Fruit fly (Drosophila melanogaster) whole organism, embryonic: ENCODE data around the gene Uev1A.

ENCODE experiments used
- Antp ChIP-seq: fragments of 200-800 bp; sonication (Bioruptor generic); optimal IDR thresholded peaks from 3 replicates; lab custom pipeline; 2016; ENCODE audit warnings: missing biosample characterization, missing genetic modification characterization
- Bgb ChIP-seq: fragments of 200-800 bp; sonication (Bioruptor generic); IDR thresholded peaks from 2 replicates; pipeline ENCODE4 v1.3.6; 2022; ENCODE audit warnings: missing biosample characterization, missing genetic modification characterization; ENCODE audit not compliant: partially characterized antibody
- CG10209 ChIP-seq: fragments of 200-800 bp; sonication (Bioruptor generic); optimal IDR thresholded peaks from 3 replicates; lab custom pipeline; 2017; ENCODE audit warnings: missing biosample characterization, mild to moderate bottlenecking, missing genetic modification characterization, missing genetic modification reagents
- CG10267 ChIP-seq: fragments of 200-800 bp; sonication (Bioruptor generic); optimal IDR thresholded peaks from 2 replicates; lab custom pipeline; 2018; ENCODE audit warnings: missing biosample characterization, mild to moderate bottlenecking, missing genetic modification characterization, moderate library complexity
- CG13424 ChIP-seq: fragments of 200-800 bp; sonication (Bioruptor generic); optimal IDR thresholded peaks from 2 replicates; lab custom pipeline; 2019; ENCODE audit warnings: missing biosample characterization, mild to moderate bottlenecking, missing genetic modification characterization, moderate library complexity
- CG15073 ChIP-seq: fragments of 200-800 bp; sonication (Bioruptor generic); optimal IDR thresholded peaks from 2 replicates; lab custom pipeline; 2016; ENCODE audit warnings: missing biosample characterization, missing genetic modification characterization
- CG15601 ChIP-seq: fragments of 200-800 bp; sonication (Bioruptor generic); optimal IDR thresholded peaks from 3 replicates; lab custom pipeline; 2019; ENCODE audit warnings: missing biosample characterization, mild to moderate bottlenecking, missing genetic modification characterization, moderate library complexity
- CG1602 ChIP-seq: fragments of 200-800 bp; sonication (Bioruptor generic); optimal IDR thresholded peaks from 3 replicates; lab custom pipeline; 2016; ENCODE audit warnings: missing biosample characterization, missing genetic modification characterization
- CG17385 ChIP-seq: fragments of 200-800 bp; sonication (Bioruptor generic); optimal IDR thresholded peaks from 3 replicates; lab custom pipeline; 2018; ENCODE audit warnings: missing biosample characterization, mild to moderate bottlenecking, missing genetic modification characterization
- CG2199 ChIP-seq: fragments of 200-800 bp; sonication (Bioruptor generic); IDR thresholded peaks from 3 replicates; pipeline ENCODE4 v1.3.6; 2022; ENCODE audit warnings: missing biosample characterization, missing genetic modification characterization
- CG31388 ChIP-seq: fragments of 200-800 bp; sonication (Bioruptor generic); optimal IDR thresholded peaks from 2 replicates; lab custom pipeline; 2016; ENCODE audit warnings: missing biosample characterization, missing genetic modification characterization
- CG31441 ChIP-seq: fragments of 200-800 bp; sonication (Bioruptor generic); IDR thresholded peaks from 2 replicates; pipeline ENCODE4 v1.3.6; 2022; ENCODE audit warnings: missing biosample characterization, missing genetic modification characterization
- CG3407 ChIP-seq: fragments of 200-800 bp; sonication (Bioruptor generic); optimal IDR thresholded peaks from 2 replicates; lab custom pipeline; 2018; ENCODE audit warnings: missing biosample characterization, mild to moderate bottlenecking, missing genetic modification characterization
- CG3726 ChIP-seq: fragments of 200-800 bp; sonication (Bioruptor generic); IDR thresholded peaks from 3 replicates; pipeline ENCODE4, ENCODE4 v1.3.6; 2022; ENCODE audit warnings: missing biosample characterization, missing genetic modification characterization
- CG3838 ChIP-seq: fragments of 200-800 bp; sonication (Bioruptor generic); optimal IDR thresholded peaks from 3 replicates; lab custom pipeline; 2016; ENCODE audit warnings: missing biosample characterization, missing genetic modification characterization
- CG4282 ChIP-seq: fragments of 200-800 bp; sonication (Bioruptor generic); optimal IDR thresholded peaks from 2 replicates; lab custom pipeline; 2016; ENCODE audit warnings: missing biosample characterization, missing genetic modification characterization
- CG5180 ChIP-seq: fragments of 200-800 bp; sonication (Bioruptor generic); optimal IDR thresholded peaks from 3 replicates; lab custom pipeline; 2017; ENCODE audit warnings: missing biosample characterization, missing genetic modification characterization, mild to moderate bottlenecking, moderate library complexity, missing genetic modification reagents
- CG7786 ChIP-seq: fragments of 200-800 bp; sonication (Bioruptor generic); optimal IDR thresholded peaks from 2 replicates; lab custom pipeline; 2016; ENCODE audit warnings: missing biosample characterization, missing genetic modification characterization
- CG8944 ChIP-seq: fragments of 200-800 bp; sonication (Bioruptor generic); optimal IDR thresholded peaks from 3 replicates; lab custom pipeline; 2016; ENCODE audit warnings: missing biosample characterization, missing genetic modification characterization
- CG9727 ChIP-seq: fragments of 200-800 bp; sonication (Bioruptor generic); optimal IDR thresholded peaks from 3 replicates; lab custom pipeline; 2017; ENCODE audit warnings: missing biosample characterization, mild to moderate bottlenecking, missing genetic modification characterization
- CTCF ChIP-seq: fragments of 200-800 bp; sonication (Bioruptor generic); optimal IDR thresholded peaks from 2 replicates; lab custom pipeline; 2017; ENCODE audit warnings: missing biosample characterization, mild to moderate bottlenecking, missing genetic modification characterization, moderate library complexity
- Chrac-16 ChIP-seq: fragments of 200-800 bp; sonication (Bioruptor generic); optimal IDR thresholded peaks from 3 replicates; lab custom pipeline; 2016; ENCODE audit warnings: missing biosample characterization, missing genetic modification characterization
- D ChIP-seq, 2 experiments: fragments of 200-800 bp in 1 of 2; fragments of >200 bp in 1 of 2; sonication (Bioruptor generic) in 1 of 2; optimal IDR thresholded peaks; 2 replicates in 1 of 2; 3 replicates in 1 of 2; lab custom pipeline; 2017; ENCODE audit warnings: mild to moderate bottlenecking in 1 of 2, missing biosample characterization in 1 of 2, missing genetic modification characterization in 1 of 2, missing genetic modification reagents in 1 of 2
- Dp ChIP-seq: fragments of 200-800 bp; sonication (Bioruptor generic); optimal IDR thresholded peaks from 2 replicates; lab custom pipeline; 2018; ENCODE audit warnings: missing biosample characterization, mild to moderate bottlenecking, missing genetic modification characterization, moderate library complexity
- ERR ChIP-seq: fragments of 200-800 bp; sonication (Bioruptor generic); optimal IDR thresholded peaks from 2 replicates; lab custom pipeline; 2016; ENCODE audit warnings: missing biosample characterization, missing genetic modification characterization
- Fer3 ChIP-seq: fragments of 200-800 bp; sonication (Bioruptor generic); optimal IDR thresholded peaks from 2 replicates; lab custom pipeline; 2018; ENCODE audit warnings: missing biosample characterization, mild to moderate bottlenecking, missing genetic modification characterization, moderate library complexity
- GATAe ChIP-seq: fragments of 200-800 bp; sonication (Bioruptor generic); conservative IDR thresholded peaks from 2 replicates; pipeline ENCODE4 v1.3.6; 2022; ENCODE audit warnings: missing biosample characterization, missing genetic modification characterization
- HLH4C ChIP-seq: fragments of 200-800 bp; sonication (Bioruptor generic); IDR thresholded peaks from 3 replicates; pipeline ENCODE4 v1.3.6; 2022; ENCODE audit warnings: missing biosample characterization, missing genetic modification characterization; ENCODE audit not compliant: partially characterized antibody
- HmgD ChIP-seq: fragments of 200-800 bp; sonication (Bioruptor generic); optimal IDR thresholded peaks from 3 replicates; lab custom pipeline; 2016; ENCODE audit warnings: missing biosample characterization, missing genetic modification characterization
- Hr78 ChIP-seq, 2 experiments: fragments of 200-800 bp in 1 of 2; fragments of >200 bp in 1 of 2; sonication (Bioruptor generic) in 1 of 2; optimal IDR thresholded peaks; 2 replicates each; lab custom pipeline; 2017 to 2019; ENCODE audit warnings: missing biosample characterization in 2 of 2, missing genetic modification characterization in 2 of 2, mild to moderate bottlenecking in 1 of 2, moderate library complexity in 1 of 2
- Mad ChIP-seq: fragments of 200-800 bp; sonication (Bioruptor generic); optimal IDR thresholded peaks from 2 replicates; lab custom pipeline; 2016; ENCODE audit warnings: missing biosample characterization, missing genetic modification characterization
- Mes4 ChIP-seq: fragments of 200-800 bp; sonication (Bioruptor generic); optimal IDR thresholded peaks from 2 replicates; lab custom pipeline; 2016; ENCODE audit warnings: missing biosample characterization, missing genetic modification characterization
- Ptx1 ChIP-seq: fragments of 200-800 bp; sonication (Bioruptor generic); IDR thresholded peaks from 2 replicates; pipeline ENCODE4 v1.3.6; 2022; ENCODE audit warnings: missing biosample characterization, missing genetic modification characterization
- Sry-β ChIP-seq: fragments of 200-800 bp; sonication (Bioruptor generic); optimal IDR thresholded peaks from 2 replicates; lab custom pipeline; 2018; ENCODE audit warnings: missing biosample characterization, mild to moderate bottlenecking, missing genetic modification characterization, moderate library complexity
- az2 ChIP-seq: fragments of 200-800 bp; sonication (Bioruptor generic); optimal IDR thresholded peaks from 3 replicates; lab custom pipeline; 2016; ENCODE audit warnings: missing biosample characterization, missing genetic modification characterization
- bigmax ChIP-seq: fragments of 200-800 bp; sonication (Bioruptor generic); optimal IDR thresholded peaks from 2 replicates; lab custom pipeline; 2018; ENCODE audit warnings: missing biosample characterization, mild to moderate bottlenecking, missing genetic modification characterization
- bowl ChIP-seq: fragments of 200-800 bp; sonication (Bioruptor generic); IDR thresholded peaks from 2 replicates; pipeline ENCODE4 v1.3.6; 2022; ENCODE audit warnings: missing biosample characterization, missing genetic modification characterization
- chn ChIP-seq: fragments of 200-800 bp; sonication (Bioruptor generic); optimal IDR thresholded peaks from 2 replicates; lab custom pipeline; 2016; ENCODE audit warnings: missing biosample characterization, missing genetic modification characterization
- croc ChIP-seq: fragments of 200-800 bp; sonication (Bioruptor generic); conservative IDR thresholded peaks from 3 replicates; pipeline ENCODE4 v1.3.6; 2022; ENCODE audit warnings: missing biosample characterization, missing genetic modification characterization
- dmrt99B ChIP-seq: fragments of 200-800 bp; sonication (Bioruptor generic); optimal IDR thresholded peaks from 2 replicates; lab custom pipeline; 2018; ENCODE audit warnings: missing biosample characterization, mild to moderate bottlenecking, missing genetic modification characterization, moderate library complexity
- esg ChIP-seq: fragments of 200-800 bp; sonication (Bioruptor generic); conservative IDR thresholded peaks from 2 replicates; pipeline ENCODE4 v1.3.6; 2022; ENCODE audit warnings: missing biosample characterization, missing genetic modification characterization
- eve ChIP-seq, 2 experiments: fragments of >200 bp; optimal IDR thresholded peaks; 2 replicates each; lab custom pipeline; 2017; ENCODE audit warnings: missing biosample characterization in 2 of 2, missing genetic modification characterization in 2 of 2
- ewg ChIP-seq: fragments of 200-800 bp; sonication (Bioruptor generic); optimal IDR thresholded peaks from 3 replicates; lab custom pipeline; 2017; ENCODE audit warnings: mild to moderate bottlenecking, missing biosample characterization, missing genetic modification reagents, missing genetic modification characterization
- eyg ChIP-seq: fragments of 200-800 bp; sonication (Bioruptor generic); optimal IDR thresholded peaks from 3 replicates; lab custom pipeline; 2016; ENCODE audit warnings: missing biosample characterization, missing genetic modification characterization
- ken ChIP-seq: fragments of 200-800 bp; sonication (Bioruptor generic); IDR thresholded peaks from 3 replicates; pipeline ENCODE4 v1.3.6; 2022; ENCODE audit warnings: missing biosample characterization, missing genetic modification characterization
- salm ChIP-seq: fragments of 200-800 bp; sonication (Bioruptor generic); optimal IDR thresholded peaks from 2 replicates; lab custom pipeline; 2018; ENCODE audit warnings: missing biosample characterization, mild to moderate bottlenecking, missing genetic modification characterization
- slou ChIP-seq: fragments of 200-800 bp; sonication (Bioruptor generic); optimal IDR thresholded peaks from 3 replicates; lab custom pipeline; 2016; ENCODE audit warnings: missing biosample characterization, missing genetic modification characterization
- wek ChIP-seq: fragments of 200-800 bp; sonication (Bioruptor generic); optimal IDR thresholded peaks from 3 replicates; lab custom pipeline; 2018; ENCODE audit warnings: missing biosample characterization, mild to moderate bottlenecking, missing genetic modification characterization, moderate library complexity
- zf30C ChIP-seq: fragments of 200-800 bp; sonication (Bioruptor generic); optimal IDR thresholded peaks from 3 replicates; lab custom pipeline; 2018; ENCODE audit warnings: missing biosample characterization, mild to moderate bottlenecking, missing genetic modification characterization

The Uev1A gene

DNA sequence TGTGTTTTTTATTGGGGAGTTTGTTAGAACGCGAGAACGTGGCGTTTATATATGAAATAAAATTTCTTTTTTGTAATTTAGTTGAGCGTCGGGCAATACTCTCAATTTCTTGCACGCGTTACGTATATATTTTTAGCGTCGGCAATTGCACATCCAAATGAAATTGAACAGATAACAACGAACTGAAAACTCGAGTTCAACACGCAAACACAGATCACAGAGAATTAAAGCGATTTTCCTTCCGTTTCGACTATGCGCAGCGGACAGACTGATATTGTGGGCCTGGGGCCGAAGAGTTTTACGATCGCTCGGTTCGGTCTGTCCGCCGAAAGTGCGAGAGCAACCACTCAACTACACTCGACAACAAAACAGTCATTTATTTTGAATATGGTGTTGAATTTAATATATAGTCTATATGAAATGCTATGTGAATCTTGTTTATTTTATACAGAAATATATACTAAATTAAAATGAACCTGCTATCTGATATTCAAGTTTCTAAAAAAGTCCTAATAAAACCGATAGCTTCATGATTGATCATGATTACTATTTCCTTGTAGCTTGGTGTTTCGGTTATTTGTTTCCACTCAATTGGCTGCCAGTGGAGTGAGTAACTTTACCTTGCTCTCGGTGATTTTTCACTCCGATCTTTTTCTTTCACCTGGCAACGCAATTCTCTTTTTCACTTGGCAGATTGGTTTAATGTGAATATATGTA lies 10.8 kb downstream of the Uev1A start, which contains the start of gene CG46456 (continued):
- TF ChIP-seq esg (peak; percentile 84), Hr78 (GFP tag; optimal IDR thresholded peaks at IDR 0.05; lab: Kevin White, UChicago) (peak in 1 of 2 experiments; percentile 84), CG3407 (peak; percentile 91), Mad (GFP tag; lab: Kevin White, UChicago) (peak; percentile 71), HLH4C (peak; percentile 51; the same call in 2 of the 3 replicates), Ptx1 (peak; percentile 91), ewg (peak; percentile 80), eyg (GFP tag; lab: Kevin White, UChicago) (peak; percentile 25), Dp (peak; percentile 2), CG10267 (peak; percentile 96), wek (GFP tag; lab: Kevin White, UChicago) (peak; percentile 56), Mes4 (GFP tag; lab: Kevin White, UChicago) (no peak), CG31388 (GFP tag; lab: Kevin White, UChicago) (peak; percentile 4), Sry-β (GFP tag; lab: Kevin White, UChicago) (peak; percentile 47), eve (GFP tag; optimal IDR thresholded peaks at IDR 0.05; lab: Kevin White, UChicago) (no peak), Bgb (GFP tag; lab: Robert Waterston, UW) (peak; percentile 63), salm (tag; lab: Kevin White, UChicago) (peak; percentile 94), CG15073 (GFP tag; lab: Kevin White, UChicago) (no peak), CG10209 (GFP tag; lab: Kevin White, UChicago) (peak; percentile 95), Fer3 (tag; lab: Kevin White, UChicago) (peak; percentile 95), slou (GFP tag; lab: Kevin White, UChicago) (peak; percentile 51), chn (GFP tag; lab: Kevin White, UChicago) (peak; percentile 64), D (optimal IDR thresholded peaks at IDR 0.05; lab: Kevin White, UChicago) (no peak), D (GFP tag; optimal IDR thresholded peaks at IDR 0.05; lab: Kevin White, UChicago) (peak; percentile 90), bigmax (GFP tag; lab: Kevin White, UChicago) (peak; percentile 57), CG3838 (GFP tag; lab: Kevin White, UChicago) (peak; percentile 45), Chrac-16 (GFP tag; lab: Kevin White, UChicago) (peak; percentile 89), CG2199 (GFP tag; lab: Robert Waterston, UW) (no peak; the same call in 1 of the 3 replicates), az2 (GFP tag; lab: Kevin White, UChicago) (peak; percentile 94), ken (GFP tag; lab: Robert Waterston, UW) (0 out of 3 replicates have a peak, but pooled peaks have one; percentile 72), CG4282 (GFP tag; lab: Kevin White, UChicago) (no peak), bowl (peak; percentile 78; the same call in 1 of the 2 replicates), CG31441 (GFP tag; lab: Robert Waterston, UW) (peak; percentile 99), HmgD (GFP tag; lab: Kevin White, UChicago) (peak; percentile 5), CG3726 (GFP tag; lab: Robert Waterston, UW) (peak; percentile 82; the same call in 1 of the 3 replicates), CTCF (GFP tag; lab: Kevin White, UChicago) (peak; percentile 55), CG15601 (tag; lab: Kevin White, UChicago) (peak; percentile 94), GATAe (0 out of 2 replicates have a peak, but pooled peaks have one; percentile 32), CG7786 (GFP tag; lab: Kevin White, UChicago) (peak; percentile 43), zf30C (GFP tag; lab: Kevin White, UChicago) (no peak), dmrt99B (tag; lab: Kevin White, UChicago) (peak; percentile 97), CG9727 (GFP tag; lab: Kevin White, UChicago) (peak; percentile 94), CG17385 (GFP tag; lab: Kevin White, UChicago) (peak; percentile 92), Antp (GFP tag; lab: Kevin White, UChicago) (peak; percentile 31), CG13424 (tag; lab: Kevin White, UChicago) (peak; percentile 96), CG1602 (peak; percentile 90), CG5180 (peak; percentile 83), croc (GFP tag; lab: Robert Waterston, UW) (peak; percentile 85), ERR (GFP tag; lab: Kevin White, UChicago) (no peak), CG8944 (peak; percentile 27)
